Fruit fly (Drosophila melanogaster): Measurements from ENCODE around the gene Oseg1.

DNA sequence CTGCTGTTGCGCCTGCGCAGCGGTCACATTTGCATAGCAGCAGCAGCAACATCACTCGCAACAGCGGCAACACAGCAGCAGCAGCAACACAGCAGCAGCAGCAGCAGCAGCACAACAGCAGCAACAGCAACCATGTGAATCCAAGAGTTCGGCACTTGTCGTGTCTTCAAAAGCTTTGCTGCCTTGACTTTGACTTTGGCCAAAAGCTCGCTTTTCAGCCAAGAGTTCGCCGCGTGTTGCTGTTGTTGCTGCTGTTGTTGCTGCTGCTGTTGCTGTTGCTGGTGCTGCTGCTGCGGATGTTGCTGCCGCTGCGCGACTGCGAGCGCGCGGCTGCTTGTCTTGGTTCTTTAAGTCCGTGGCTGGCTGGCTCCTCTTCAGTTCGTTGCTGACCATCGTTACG, 40.6 kb downstream of the Oseg1 start, which contains the start of gene ImpE1:
- TF ChIP-seq EcR (GFP tag; optimal IDR thresholded peaks at IDR 0.05) (no peak), CG8478 (optimal IDR thresholded peaks at IDR 0.05) (no peak), psq (optimal IDR thresholded peaks at IDR 0.05) (no peak), pan (optimal IDR thresholded peaks at IDR 0.05) (no peak)

Data from whole organism.